Worm (Caenorhabditis elegans) whole organism, young adult: ENCODE results near the gene C52E4.12.

Experiments used
- B0261.1 ChIP-seq: sonication (generic microtip); optimal IDR thresholded peaks from 2 replicates; lab custom pipeline; 2016; ENCODE audit warnings: mild to moderate bottlenecking, missing genetic modification characterization, moderate library complexity, missing compliant biosample characterization
- ets-4 ChIP-seq: fragments of 200-800 bp; sonication (Bioruptor generic); optimal IDR thresholded peaks from 2 replicates; lab custom pipeline; 2018; ENCODE audit warnings: mild to moderate bottlenecking, missing genetic modification characterization, missing compliant biosample characterization
- madf-8 ChIP-seq: fragments of 200-800 bp; sonication (Bioruptor generic); conservative IDR thresholded peaks from 2 replicates; pipeline ENCODE4 v1.3.6; 2022; ENCODE audit warnings: missing genetic modification reagents, missing genetic modification characterization, missing compliant biosample characterization
- ztf-26 ChIP-seq: sonication (generic microtip); optimal IDR thresholded peaks from 2 replicates; lab custom pipeline; 2017; ENCODE audit warnings: missing genetic modification characterization, missing compliant biosample characterization

- TF ChIP-seq madf-8: no peak
- TF ChIP-seq ztf-26 (tag; lab: Kevin White, UChicago): no peak
- TF ChIP-seq B0261.1 (tag; lab: Kevin White, UChicago): no peak
- TF ChIP-seq ets-4 (GFP tag; lab: Kevin White, UChicago): no peak
Observed at ce11 chrV:11997403-11997802, 1.4 kb downstream of the C52E4.12 start.
